Fruit fly (Drosophila melanogaster): Measurements from ENCODE around the gene TyrRII.
A peak's percentile ranks its signal among the peaks of the same experiment; 100 is the strongest.

The TyrRII gene

dm6 chr3R:17714773-17715344 is 21.6 kb upstream of the TyrRII start:
- TF ChIP-seq Gug (GFP tag; IDR thresholded peaks at IDR 0.05) (no peak), ss (GFP tag; optimal IDR thresholded peaks at IDR 0.05) (peak in 1 of 2 experiments; percentile 32), CG9139 (GFP tag; optimal IDR thresholded peaks at IDR 0.05) (peak; percentile 0), Sox14 (GFP tag; optimal IDR thresholded peaks at IDR 0.05) (peak; percentile 43), CG1621 (tag; optimal IDR thresholded peaks at IDR 0.05) (no peak), vri (GFP tag; optimal IDR thresholded peaks at IDR 0.05) (peak; percentile 25), dsx (GFP tag; optimal IDR thresholded peaks at IDR 0.05; ENCODE audit: poor library complexity, severe bottlenecking) (peak; percentile 16), topi (GFP tag; optimal IDR thresholded peaks at IDR 0.05) (no peak), CG4318 (GFP tag; optimal IDR thresholded peaks at IDR 0.05) (no peak), CG6163 (GFP tag; IDR thresholded peaks at IDR 0.05) (0 out of 3 replicates have a peak, but pooled peaks have one; percentile 33), Eip75B (GFP tag; optimal IDR thresholded peaks at IDR 0.05) (peak; percentile 40), salr (GFP tag; optimal IDR thresholded peaks at IDR 0.05) (peak in 1 of 2 experiments; percentile 12), CG31627 (GFP tag; optimal IDR thresholded peaks at IDR 0.05) (no peak), svp (GFP tag) (peak; percentile 90)

dm6 chr3R:17716858-17717596 is 19.4 kb upstream of the TyrRII start:
- TF ChIP-seq Eip93F (GFP tag; optimal IDR thresholded peaks at IDR 0.05): no peak
- TF ChIP-seq Blimp-1 (GFP tag; optimal IDR thresholded peaks at IDR 0.05): peak; percentile 12
- TF ChIP-seq CG9139 (GFP tag; optimal IDR thresholded peaks at IDR 0.05): peak; percentile 50
- TF ChIP-seq Smox (GFP tag; optimal IDR thresholded peaks at IDR 0.05): peak; percentile 35
- no peak for TF ChIP-seq fd59A (GFP tag; optimal IDR thresholded peaks at IDR 0.05)
- TF ChIP-seq salr (GFP tag; optimal IDR thresholded peaks at IDR 0.05): peak in 1 of 2 experiments; percentile 17
- TF ChIP-seq Sox15 (GFP tag; optimal IDR thresholded peaks at IDR 0.05): no peak
- TF ChIP-seq vri (GFP tag; optimal IDR thresholded peaks at IDR 0.05): peak; percentile 53
- peak; percentile 76 for TF ChIP-seq Sox14 (GFP tag; optimal IDR thresholded peaks at IDR 0.05)
- peak; percentile 23 for TF ChIP-seq Ets96B (tag; optimal IDR thresholded peaks at IDR 0.05)
- peak; percentile 54 for TF ChIP-seq fkh (GFP tag; optimal IDR thresholded peaks at IDR 0.05)
- TF ChIP-seq CG8632 (GFP tag; optimal IDR thresholded peaks at IDR 0.05): peak; percentile 9
- TF ChIP-seq CG6163 (GFP tag; IDR thresholded peaks at IDR 0.05): no peak
- TF ChIP-seq esn (GFP tag; optimal IDR thresholded peaks at IDR 0.05): peak; percentile 22
- peak; percentile 85 for TF ChIP-seq svp (GFP tag)
- peak; percentile 82 for TF ChIP-seq Eip78C (GFP tag)
- TF ChIP-seq CG10669 (GFP tag; optimal IDR thresholded peaks at IDR 0.05): no peak
- peak; percentile 8 for TF ChIP-seq CG6276 (GFP tag; optimal IDR thresholded peaks at IDR 0.05)
- TF ChIP-seq Eip75B (GFP tag; optimal IDR thresholded peaks at IDR 0.05): peak; percentile 35
- peak; percentile 40 for TF ChIP-seq topi (GFP tag; optimal IDR thresholded peaks at IDR 0.05)
- TF ChIP-seq CG31627 (GFP tag; optimal IDR thresholded peaks at IDR 0.05): peak; percentile 16
- peak; percentile 13 for TF ChIP-seq spab (GFP tag; optimal IDR thresholded peaks at IDR 0.05)
- TF ChIP-seq CG3032 (tag; optimal IDR thresholded peaks at IDR 0.05): no peak
- TF ChIP-seq Sox102F (GFP tag; optimal IDR thresholded peaks at IDR 0.05): peak; percentile 37
- peak; percentile 42 for TF ChIP-seq CG6808 (GFP tag; optimal IDR thresholded peaks at IDR 0.05)
- peak; percentile 35 for TF ChIP-seq pdm3 (GFP tag; optimal IDR thresholded peaks at IDR 0.05)
- no peak for TF ChIP-seq CG4318 (GFP tag; optimal IDR thresholded peaks at IDR 0.05)
- TF ChIP-seq dac (GFP tag; optimal IDR thresholded peaks at IDR 0.05): no peak
- TF ChIP-seq acj6 (GFP tag; optimal IDR thresholded peaks at IDR 0.05): no peak
- TF ChIP-seq CG8119 (GFP tag; IDR thresholded peaks at IDR 0.05): no peak
- no peak for TF ChIP-seq eg (GFP tag; IDR thresholded peaks at IDR 0.05)
- no peak for TF ChIP-seq cyc (GFP tag; optimal IDR thresholded peaks at IDR 0.05)
- no peak for TF ChIP-seq CG11294 (GFP tag; IDR thresholded peaks at IDR 0.05)
- no peak for TF ChIP-seq Gug (GFP tag; IDR thresholded peaks at IDR 0.05)
- TF ChIP-seq ss (GFP tag; optimal IDR thresholded peaks at IDR 0.05): peak; percentile 69 to 76
- peak; percentile 41 for TF ChIP-seq achi (GFP tag; optimal IDR thresholded peaks at IDR 0.05)
- TF ChIP-seq CG11902 (GFP tag; optimal IDR thresholded peaks at IDR 0.05): no peak
- TF ChIP-seq Met (GFP tag; optimal IDR thresholded peaks at IDR 0.05): peak; percentile 53
- TF ChIP-seq CG8319 (GFP tag; optimal IDR thresholded peaks at IDR 0.05): no peak
- peak; percentile 10 for TF ChIP-seq lz (GFP tag; optimal IDR thresholded peaks at IDR 0.05)
- TF ChIP-seq CG6854 (GFP tag; optimal IDR thresholded peaks at IDR 0.05): peak; percentile 59
- TF ChIP-seq OdsH (GFP tag; optimal IDR thresholded peaks at IDR 0.05): no peak
- no peak for TF ChIP-seq CG7368 (GFP tag; optimal IDR thresholded peaks at IDR 0.05)
